Fruit fly (Drosophila melanogaster): ENCODE results near the gene Uch.

dm6 chr2L:2163568-2163953 is 50.5 kb downstream of the Uch start:
- no peak for TF ChIP-seq CG5204 (GFP tag; optimal IDR thresholded peaks at IDR 0.05)
- no peak for TF ChIP-seq bab1 (GFP tag; optimal IDR thresholded peaks at IDR 0.05)
- no peak for TF ChIP-seq CG33017 (tag; optimal IDR thresholded peaks at IDR 0.05)
- no peak for TF ChIP-seq Clk (GFP tag; optimal IDR thresholded peaks at IDR 0.05)
- no peak for TF ChIP-seq tj (GFP tag; optimal IDR thresholded peaks at IDR 0.05)
- TF ChIP-seq toe (GFP tag; optimal IDR thresholded peaks at IDR 0.05) = no peak
- TF ChIP-seq cnc (optimal IDR thresholded peaks at IDR 0.05) = no peak
- TF ChIP-seq CG11617 (GFP tag; optimal IDR thresholded peaks at IDR 0.05) = no peak
- no peak for TF ChIP-seq CG12768 (GFP tag; optimal IDR thresholded peaks at IDR 0.05)
- TF ChIP-seq pad (GFP tag; optimal IDR thresholded peaks at IDR 0.05) = no peak
